In the genomic region with DNA sequence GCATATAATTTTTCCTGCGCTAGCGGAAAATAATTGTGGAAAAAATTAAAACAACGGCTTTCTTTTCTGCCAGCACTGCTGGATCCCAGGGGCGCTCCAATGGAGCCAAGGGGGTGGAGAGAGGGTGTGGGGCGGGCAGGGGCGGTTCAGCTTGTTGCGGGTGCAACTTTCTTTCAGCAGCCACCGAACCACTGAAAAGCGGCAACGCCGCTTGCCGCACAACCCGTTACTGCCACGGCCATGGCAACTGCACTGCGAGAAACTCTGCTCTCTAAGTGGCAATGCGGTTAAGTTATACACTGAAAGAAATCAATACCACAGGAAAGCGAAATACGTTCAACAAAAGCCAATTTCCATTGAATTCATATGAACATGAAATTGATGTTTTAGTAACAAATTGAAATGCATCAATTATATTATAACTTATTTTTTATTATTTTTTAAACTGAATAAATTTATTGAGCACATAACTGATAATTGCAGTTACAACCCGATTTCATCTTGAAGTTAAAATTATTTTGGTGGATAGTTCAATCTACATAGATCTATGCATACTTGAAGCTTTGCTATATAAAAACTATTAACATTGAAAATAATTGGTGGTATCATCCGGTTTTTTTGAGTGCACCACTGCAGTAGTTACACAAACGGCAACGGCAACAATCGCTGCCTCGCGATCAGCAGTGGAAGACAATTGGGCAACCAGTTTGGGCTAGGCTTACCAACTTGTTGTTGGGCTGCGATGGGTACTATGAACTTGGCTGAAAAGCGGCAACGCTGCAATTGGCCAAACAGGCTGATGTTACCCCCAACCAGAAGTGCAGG, we compare ENCODE assay signal across 1 fruit fly cellular context.
A peak's percentile ranks its signal among the peaks of the same experiment; 100 is the strongest.
TF ChIP-seq lines count a peak whose summit lies in the region.

No protein-coding gene starts in this region.

TF ChIP-seq in whole organism, embryonic, 481 proteins besides CTCF, POLR2A, EP300 and RAD21 (continued from another document and continues in another):
- peak; percentile 88 for TF ChIP-seq CG12391 (tag; optimal IDR thresholded peaks at IDR 0.05; lab: Kevin White, UChicago)
- peak; percentile 54 for TF ChIP-seq CG17328 (GFP tag; IDR thresholded peaks at IDR 0.05; lab: Robert Waterston, UW)
- peak; percentile 47 for TF ChIP-seq tgo (GFP tag; IDR thresholded peaks at IDR 0.05; lab: Robert Waterston, UW)
- TF ChIP-seq CG17912 (GFP tag; optimal IDR thresholded peaks at IDR 0.05; lab: Kevin White, UChicago), result peak; percentile 4
- TF ChIP-seq CG12299 (tag; optimal IDR thresholded peaks at IDR 0.05; lab: Kevin White, UChicago), result peak; percentile 17
- TF ChIP-seq Usf (GFP tag; optimal IDR thresholded peaks at IDR 0.05; lab: Kevin White, UChicago), result peak; percentile 50
- TF ChIP-seq vnd (GFP tag; IDR thresholded peaks at IDR 0.05; lab: Robert Waterston, UW; ENCODE audit: partially characterized antibody), result no peak
- TF ChIP-seq CG34422 (GFP tag; IDR thresholded peaks at IDR 0.05; lab: Robert Waterston, UW), result peak; percentile 81
- TF ChIP-seq repo (GFP tag; optimal IDR thresholded peaks at IDR 0.05; lab: Kevin White, UChicago), result no peak
- TF ChIP-seq CG2129 (GFP tag; IDR thresholded peaks at IDR 0.05; lab: Robert Waterston, UW; ENCODE audit: partially characterized antibody), result no peak
- TF ChIP-seq CG3838 (GFP tag; optimal IDR thresholded peaks at IDR 0.05; lab: Kevin White, UChicago), result peak; percentile 26
- peak; percentile 70 for TF ChIP-seq CG6689 (GFP tag; IDR thresholded peaks at IDR 0.05; lab: Robert Waterston, UW)
- TF ChIP-seq usp (GFP tag; optimal IDR thresholded peaks at IDR 0.05; lab: Kevin White, UChicago), result no peak
- TF ChIP-seq CG2712 (tag; optimal IDR thresholded peaks at IDR 0.05; lab: Kevin White, UChicago), result peak; percentile 89
- peak; percentile 80 for TF ChIP-seq bcd (GFP tag; optimal IDR thresholded peaks at IDR 0.05; lab: Kevin White, UChicago)
- TF ChIP-seq CG14050 (GFP tag; IDR thresholded peaks at IDR 0.05; lab: Robert Waterston, UW), result peak; percentile 36; the same call in 1 of the 3 replicates
- no peak for TF ChIP-seq Lpt (GFP tag; optimal IDR thresholded peaks at IDR 0.05; lab: Kevin White, UChicago)
- TF ChIP-seq Doc2 (GFP tag; IDR thresholded peaks at IDR 0.05; lab: Robert Waterston, UW), result no peak
- no peak for TF ChIP-seq unc-4 (GFP tag; IDR thresholded peaks at IDR 0.05; lab: Robert Waterston, UW; ENCODE audit: partially characterized antibody)
- no peak for TF ChIP-seq pb (GFP tag; optimal IDR thresholded peaks at IDR 0.05; lab: Kevin White, UChicago)
- TF ChIP-seq Rx (GFP tag; IDR thresholded peaks at IDR 0.05; lab: Robert Waterston, UW), result peak; percentile 57
- peak; percentile 42 for TF ChIP-seq CG17568 (GFP tag; optimal IDR thresholded peaks at IDR 0.05; lab: Kevin White, UChicago)
- no peak for TF ChIP-seq br (optimal IDR thresholded peaks at IDR 0.05; lab: Kevin White, UChicago)
- no peak for TF ChIP-seq Atf-2 (GFP tag; optimal IDR thresholded peaks at IDR 0.05; lab: Kevin White, UChicago)
- TF ChIP-seq lbe (GFP tag; optimal IDR thresholded peaks at IDR 0.05; lab: Kevin White, UChicago), result peak; percentile 61
- TF ChIP-seq Six4 (GFP tag; optimal IDR thresholded peaks at IDR 0.05; lab: Kevin White, UChicago), result peak; percentile 67
- peak; percentile 85 for TF ChIP-seq CG31441 (GFP tag; IDR thresholded peaks at IDR 0.05; lab: Robert Waterston, UW)
- TF ChIP-seq Dbx (GFP tag; IDR thresholded peaks at IDR 0.05; lab: Robert Waterston, UW), result peak; percentile 91
- no peak for TF ChIP-seq Dll (GFP tag; IDR thresholded peaks at IDR 0.05; lab: Robert Waterston, UW; ENCODE audit: partially characterized antibody)
- TF ChIP-seq nmo (GFP tag; optimal IDR thresholded peaks at IDR 0.05; lab: Kevin White, UChicago), result peak; percentile 91
- TF ChIP-seq CG12942 (GFP tag; optimal IDR thresholded peaks at IDR 0.05; lab: Kevin White, UChicago), result peak; percentile 64
- peak; percentile 62 for TF ChIP-seq lilli (GFP tag; optimal IDR thresholded peaks at IDR 0.05; lab: Kevin White, UChicago)
- peak; percentile 72 for TF ChIP-seq BtbVII (GFP tag; optimal IDR thresholded peaks at IDR 0.05; lab: Kevin White, UChicago)
- TF ChIP-seq Ets97D (GFP tag; optimal IDR thresholded peaks at IDR 0.05; lab: Kevin White, UChicago), result no peak
- TF ChIP-seq caup (GFP tag; optimal IDR thresholded peaks at IDR 0.05; lab: Kevin White, UChicago; ENCODE audit: severe bottlenecking), result peak; percentile 72
- peak in 1 of 2 experiments; percentile 50 for TF ChIP-seq Hr78 (GFP tag; optimal IDR thresholded peaks at IDR 0.05; lab: Kevin White, UChicago)
- peak; percentile 65 for TF ChIP-seq CG18764 (GFP tag; optimal IDR thresholded peaks at IDR 0.05; lab: Kevin White, UChicago)
- TF ChIP-seq prd (optimal IDR thresholded peaks at IDR 0.05; lab: Kevin White, UChicago), result no peak
- TF ChIP-seq prd (GFP tag; IDR thresholded peaks at IDR 0.05; lab: Robert Waterston, UW), result peak; percentile 79
- no peak for TF ChIP-seq dimm (GFP tag; IDR thresholded peaks at IDR 0.05; lab: Robert Waterston, UW)
- peak; percentile 37; the same call in 1 of the 2 replicates for TF ChIP-seq dati (GFP tag; IDR thresholded peaks at IDR 0.05; lab: Robert Waterston, UW)
- no peak for TF ChIP-seq HLH4C (GFP tag; IDR thresholded peaks at IDR 0.05; lab: Robert Waterston, UW; ENCODE audit: partially characterized antibody)
- peak; percentile 56; the same call in 1 of the 3 replicates for TF ChIP-seq CG7357 (GFP tag; IDR thresholded peaks at IDR 0.05; lab: Robert Waterston, UW)
- peak; percentile 64 for TF ChIP-seq CG6654 (GFP tag; optimal IDR thresholded peaks at IDR 0.05; lab: Kevin White, UChicago)
- peak; percentile 26 for TF ChIP-seq bab2 (GFP tag; optimal IDR thresholded peaks at IDR 0.05; lab: Kevin White, UChicago)
- TF ChIP-seq gsb-n (tag; optimal IDR thresholded peaks at IDR 0.05; lab: Kevin White, UChicago), result peak; percentile 71
- peak; percentile 65 for TF ChIP-seq twi (tag; optimal IDR thresholded peaks at IDR 0.05; lab: Kevin White, UChicago)
- peak; percentile 37 for TF ChIP-seq grn (GFP tag; optimal IDR thresholded peaks at IDR 0.05; lab: Kevin White, UChicago)
- TF ChIP-seq CG3726 (GFP tag; IDR thresholded peaks at IDR 0.05; lab: Robert Waterston, UW), result no peak
- TF ChIP-seq ATbp (GFP tag; optimal IDR thresholded peaks at IDR 0.05; lab: Kevin White, UChicago), result peak; percentile 64
- peak; percentile 6; the same call in 1 of the 2 replicates for TF ChIP-seq ap (GFP tag; IDR thresholded peaks at IDR 0.05; lab: Robert Waterston, UW)
- peak; percentile 62 for TF ChIP-seq CG17359 (tag; optimal IDR thresholded peaks at IDR 0.05; lab: Kevin White, UChicago)
- TF ChIP-seq sens-2 (GFP tag; IDR thresholded peaks at IDR 0.05; lab: Robert Waterston, UW), result no peak
- TF ChIP-seq hkb (optimal IDR thresholded peaks at IDR 0.05; lab: Kevin White, UChicago), result no peak
- 0 out of 2 replicates have a peak, but pooled peaks have one; percentile 54 for TF ChIP-seq hkb (GFP tag; IDR thresholded peaks at IDR 0.05; lab: Robert Waterston, UW)
- TF ChIP-seq CG31388 (GFP tag; optimal IDR thresholded peaks at IDR 0.05; lab: Kevin White, UChicago), result no peak
- TF ChIP-seq Hr51 (GFP tag; optimal IDR thresholded peaks at IDR 0.05; lab: Kevin White, UChicago), result peak in 1 of 2 experiments; percentile 84
- TF ChIP-seq Sry-δ (GFP tag; optimal IDR thresholded peaks at IDR 0.05; lab: Kevin White, UChicago), result peak; percentile 8
- peak; percentile 76 for TF ChIP-seq org-1 (GFP tag; optimal IDR thresholded peaks at IDR 0.05; lab: Kevin White, UChicago)
- TF ChIP-seq CG14441 (GFP tag; IDR thresholded peaks at IDR 0.05; lab: Robert Waterston, UW), result peak; percentile 74
- peak; percentile 7 for TF ChIP-seq jumu (GFP tag; optimal IDR thresholded peaks at IDR 0.05; lab: Kevin White, UChicago)
- peak; percentile 86 for TF ChIP-seq Xbp1 (GFP tag; optimal IDR thresholded peaks at IDR 0.05; lab: Kevin White, UChicago)
- TF ChIP-seq Dref (GFP tag; IDR thresholded peaks at IDR 0.05; lab: Robert Waterston, UW), result no peak
- TF ChIP-seq Nf-YB (GFP tag; optimal IDR thresholded peaks at IDR 0.05; lab: Kevin White, UChicago), result peak; percentile 70
- TF ChIP-seq Side (GFP tag; optimal IDR thresholded peaks at IDR 0.05; lab: Kevin White, UChicago), result no peak
- no peak for TF ChIP-seq ato (GFP tag; IDR thresholded peaks at IDR 0.05; lab: Robert Waterston, UW; ENCODE audit: partially characterized antibody)
- peak; percentile 74 for TF ChIP-seq CG11085 (GFP tag; IDR thresholded peaks at IDR 0.05; lab: Robert Waterston, UW)
- TF ChIP-seq stc (GFP tag; IDR thresholded peaks at IDR 0.05; lab: Robert Waterston, UW), result peak; percentile 38
- TF ChIP-seq CG7556 (GFP tag; optimal IDR thresholded peaks at IDR 0.05; lab: Kevin White, UChicago), result peak; percentile 91
- peak; percentile 71 for TF ChIP-seq seq (GFP tag; IDR thresholded peaks at IDR 0.05; lab: Robert Waterston, UW)
- no peak for TF ChIP-seq CG4282 (GFP tag; optimal IDR thresholded peaks at IDR 0.05; lab: Kevin White, UChicago)
- TF ChIP-seq CG6765 (GFP tag; optimal IDR thresholded peaks at IDR 0.05; lab: Kevin White, UChicago), result peak; percentile 60
- TF ChIP-seq CG4854 (GFP tag; optimal IDR thresholded peaks at IDR 0.05; lab: Kevin White, UChicago), result no peak
- TF ChIP-seq Oaz (GFP tag; IDR thresholded peaks at IDR 0.05; lab: Robert Waterston, UW), result peak; percentile 48
- TF ChIP-seq CG32767 (GFP tag; IDR thresholded peaks at IDR 0.05; lab: Robert Waterston, UW), result peak; percentile 51; the same call in 1 of the 2 replicates
- no peak for TF ChIP-seq Dad (GFP tag; optimal IDR thresholded peaks at IDR 0.05; lab: Kevin White, UChicago)
- TF ChIP-seq CG4730 (GFP tag; IDR thresholded peaks at IDR 0.05; lab: Robert Waterston, UW), result peak; percentile 43; the same call in 1 of the 2 replicates
- TF ChIP-seq CG5245 (GFP tag; optimal IDR thresholded peaks at IDR 0.05; lab: Kevin White, UChicago), result peak; percentile 73
- TF ChIP-seq Bgb (GFP tag; IDR thresholded peaks at IDR 0.05; lab: Robert Waterston, UW; ENCODE audit: partially characterized antibody), result peak; percentile 71
- TF ChIP-seq ssp (GFP tag; IDR thresholded peaks at IDR 0.05; lab: Robert Waterston, UW), result peak; percentile 53; the same call in 1 of the 2 replicates
- TF ChIP-seq Mad (GFP tag; optimal IDR thresholded peaks at IDR 0.05; lab: Kevin White, UChicago), result peak; percentile 33
- peak; percentile 61 for TF ChIP-seq Awh (GFP tag; IDR thresholded peaks at IDR 0.05; lab: Robert Waterston, UW)
- peak; percentile 33; the same call in 1 of the 2 replicates for TF ChIP-seq CG31224 (GFP tag; IDR thresholded peaks at IDR 0.05; lab: Robert Waterston, UW)
- TF ChIP-seq exex (tag; optimal IDR thresholded peaks at IDR 0.05; lab: Kevin White, UChicago), result no peak
- TF ChIP-seq crc (GFP tag; optimal IDR thresholded peaks at IDR 0.05; lab: Kevin White, UChicago), result no peak
- TF ChIP-seq lov (optimal IDR thresholded peaks at IDR 0.05; lab: Kevin White, UChicago), result no peak
- TF ChIP-seq lov (GFP tag; IDR thresholded peaks at IDR 0.05; lab: Robert Waterston, UW), result peak; percentile 81
- TF ChIP-seq Myb (GFP tag; optimal IDR thresholded peaks at IDR 0.05; lab: Kevin White, UChicago), result peak; percentile 22
- TF ChIP-seq CG7987 (GFP tag; optimal IDR thresholded peaks at IDR 0.05; lab: Kevin White, UChicago), result peak; percentile 5
- peak; percentile 73 for TF ChIP-seq HHEX (GFP tag; optimal IDR thresholded peaks at IDR 0.05; lab: Kevin White, UChicago)
- no peak for TF ChIP-seq sim (GFP tag; IDR thresholded peaks at IDR 0.05; lab: Robert Waterston, UW)
- no peak for TF ChIP-seq luna (GFP tag; optimal IDR thresholded peaks at IDR 0.05; lab: Kevin White, UChicago)
- TF ChIP-seq CG17186 (GFP tag; optimal IDR thresholded peaks at IDR 0.05; lab: Kevin White, UChicago), result peak; percentile 30
- peak; percentile 48; the same call in 1 of the 2 replicates for TF ChIP-seq Poxn (GFP tag; IDR thresholded peaks at IDR 0.05; lab: Robert Waterston, UW)
- peak; percentile 52 for TF ChIP-seq Bdp1 (GFP tag; optimal IDR thresholded peaks at IDR 0.05; lab: Kevin White, UChicago)
- no peak for TF ChIP-seq Ravus (GFP tag; IDR thresholded peaks at IDR 0.05; lab: Robert Waterston, UW)
- TF ChIP-seq sr (GFP tag; IDR thresholded peaks at IDR 0.05; lab: Robert Waterston, UW), result peak; percentile 67; the same call in 1 of the 3 replicates
- TF ChIP-seq CG1832 (GFP tag; optimal IDR thresholded peaks at IDR 0.05; lab: Kevin White, UChicago), result no peak
- TF ChIP-seq scrt (GFP tag; optimal IDR thresholded peaks at IDR 0.05; lab: Kevin White, UChicago), result peak; percentile 44
- TF ChIP-seq ab (GFP tag; optimal IDR thresholded peaks at IDR 0.05; lab: Kevin White, UChicago), result no peak
- no peak for TF ChIP-seq Tbp (GFP tag; optimal IDR thresholded peaks at IDR 0.05; lab: Kevin White, UChicago)
- TF ChIP-seq zfh2 (GFP tag; optimal IDR thresholded peaks at IDR 0.05; lab: Kevin White, UChicago), result peak; percentile 6
- TF ChIP-seq CG16779 (GFP tag; IDR thresholded peaks at IDR 0.05; lab: Robert Waterston, UW), result peak; percentile 78
- TF ChIP-seq her (GFP tag; optimal IDR thresholded peaks at IDR 0.05; lab: Kevin White, UChicago), result peak; percentile 1
- TF ChIP-seq ara (GFP tag; IDR thresholded peaks at IDR 0.05; lab: Robert Waterston, UW), result peak; percentile 44; the same call in 1 of the 2 replicates
- peak; percentile 44; the same call in 1 of the 2 replicates for TF ChIP-seq CG4360 (GFP tag; IDR thresholded peaks at IDR 0.05; lab: Robert Waterston, UW)
- peak; percentile 62 for TF ChIP-seq lmd (GFP tag; IDR thresholded peaks at IDR 0.05; lab: Robert Waterston, UW)
- TF ChIP-seq yki (optimal IDR thresholded peaks at IDR 0.05; lab: Kevin White, UChicago), result no peak
- peak; percentile 77 for TF ChIP-seq CG1233 (GFP tag; optimal IDR thresholded peaks at IDR 0.05; lab: Kevin White, UChicago)
- TF ChIP-seq ro (GFP tag; IDR thresholded peaks at IDR 0.05; lab: Robert Waterston, UW), result no peak; the same call in 1 of the 2 replicates
- peak; percentile 97 for TF ChIP-seq crol (GFP tag; IDR thresholded peaks at IDR 0.05; lab: Robert Waterston, UW)
- TF ChIP-seq CG4707 (GFP tag; optimal IDR thresholded peaks at IDR 0.05; lab: Kevin White, UChicago), result peak; percentile 20
- TF ChIP-seq amos (GFP tag; IDR thresholded peaks at IDR 0.05; lab: Robert Waterston, UW; ENCODE audit: partially characterized antibody), result peak; percentile 72; the same call in 1 of the 2 replicates
- peak; percentile 35; the same call in 1 of the 2 replicates for TF ChIP-seq wdn (GFP tag; IDR thresholded peaks at IDR 0.05; lab: Robert Waterston, UW)
- TF ChIP-seq MESR4 (GFP tag; optimal IDR thresholded peaks at IDR 0.05; lab: Kevin White, UChicago), result no peak
- no peak for TF ChIP-seq pita (GFP tag; optimal IDR thresholded peaks at IDR 0.05; lab: Kevin White, UChicago)
- TF ChIP-seq H15 (GFP tag; IDR thresholded peaks at IDR 0.05; lab: Robert Waterston, UW), result peak; percentile 63
- TF ChIP-seq shn (GFP tag; optimal IDR thresholded peaks at IDR 0.05; lab: Kevin White, UChicago), result no peak
- peak; percentile 73 for TF ChIP-seq nom (GFP tag; optimal IDR thresholded peaks at IDR 0.05; lab: Kevin White, UChicago)
